Worm (Caenorhabditis elegans) whole organism, mixed stage, embryonic: ENCODE data around the gene ZK643.2.

Experiments used
- M03D4.4 ChIP-seq: sonication (generic microtip); optimal IDR thresholded peaks from 2 replicates; lab custom pipeline; 2017; ENCODE audit warnings: mild to moderate bottlenecking, missing genetic modification characterization, missing compliant biosample characterization
- bed-3 ChIP-seq: fragments of 200-800 bp; sonication (Bioruptor generic); optimal IDR thresholded peaks from 3 replicates; lab custom pipeline; 2018; ENCODE audit warnings: mild to moderate bottlenecking, missing genetic modification characterization, moderate library complexity, missing compliant biosample characterization
- blmp-1 ChIP-seq: fragments of 150-350 bp; optimal IDR thresholded peaks from 2 replicates; lab custom pipeline; 2014; ENCODE audit warnings: missing biosample characterization, missing genetic modification characterization
- ceh-39 ChIP-seq: fragments of 150-350 bp; optimal IDR thresholded peaks from 2 replicates; lab custom pipeline; 2014; ENCODE audit warnings: missing biosample characterization, missing genetic modification characterization
- ceh-43 ChIP-seq: fragments of 200-800 bp; sonication (Bioruptor generic); optimal IDR thresholded peaks from 2 replicates; lab custom pipeline; 2018; ENCODE audit warnings: mild to moderate bottlenecking, missing genetic modification characterization, moderate library complexity, missing compliant biosample characterization
- ceh-83 ChIP-seq: fragments of 200-800 bp; sonication (Bioruptor generic); optimal IDR thresholded peaks from 2 replicates; lab custom pipeline; 2018; ENCODE audit warnings: mild to moderate bottlenecking, missing genetic modification characterization, missing compliant biosample characterization
- ces-1 ChIP-seq: fragments of 150-350 bp; optimal IDR thresholded peaks from 2 replicates; lab custom pipeline; 2014; ENCODE audit warnings: missing biosample characterization, missing genetic modification reagents, missing genetic modification characterization
- cnd-1 ChIP-seq: fragments of 200-800 bp; sonication (Bioruptor generic); optimal IDR thresholded peaks from 2 replicates; lab custom pipeline; 2018; ENCODE audit warnings: mild to moderate bottlenecking, missing genetic modification characterization, missing compliant biosample characterization
- drap-1 ChIP-seq: fragments of 200-800 bp; sonication (Bioruptor generic); optimal IDR thresholded peaks from 3 replicates; lab custom pipeline; 2018; ENCODE audit warnings: mild to moderate bottlenecking, missing genetic modification characterization, missing compliant biosample characterization
- elt-3 ChIP-seq: fragments of 150-350 bp; optimal IDR thresholded peaks from 2 replicates; lab custom pipeline; 2014; ENCODE audit warnings: missing biosample characterization, missing genetic modification characterization
- ham-2 ChIP-seq: fragments of 200-800 bp; sonication (Bioruptor generic); optimal IDR thresholded peaks from 2 replicates; lab custom pipeline; 2018; ENCODE audit warnings: mild to moderate bottlenecking, missing genetic modification characterization, missing compliant biosample characterization
- lin-13 ChIP-seq: fragments of 150-350 bp; optimal IDR thresholded peaks from 2 replicates; lab custom pipeline; 2014; ENCODE audit warnings: missing biosample characterization, missing genetic modification characterization
- lin-32 ChIP-seq: fragments of 200-800 bp; sonication (Bioruptor generic); optimal IDR thresholded peaks from 2 replicates; lab custom pipeline; 2018; ENCODE audit warnings: mild to moderate bottlenecking, missing genetic modification characterization, missing compliant biosample characterization
- lsy-2 ChIP-seq: fragments of 150-350 bp; optimal IDR thresholded peaks from 2 replicates; lab custom pipeline; 2014; ENCODE audit warnings: missing biosample characterization, missing genetic modification characterization
- mab-5 ChIP-seq: fragments of 150-350 bp; optimal IDR thresholded peaks from 2 replicates; lab custom pipeline; 2014; ENCODE audit warnings: missing biosample characterization, missing genetic modification characterization
- mep-1 ChIP-seq: fragments of 150-350 bp; optimal IDR thresholded peaks from 2 replicates; lab custom pipeline; 2017; ENCODE audit warnings: missing biosample characterization, missing genetic modification reagents, missing genetic modification characterization, inconsistent platforms
- mls-2 ChIP-seq: sonication (generic microtip); optimal IDR thresholded peaks from 2 replicates; lab custom pipeline; 2016; ENCODE audit warnings: mild to moderate bottlenecking, missing genetic modification characterization, moderate library complexity, missing compliant biosample characterization
- nhr-12 ChIP-seq: fragments of 150-350 bp; optimal IDR thresholded peaks from 2 replicates; lab custom pipeline; 2014; ENCODE audit warnings: missing biosample characterization, missing genetic modification characterization
- nhr-237 ChIP-seq: fragments of 150-350 bp; optimal IDR thresholded peaks from 2 replicates; lab custom pipeline; 2014; ENCODE audit warnings: missing biosample characterization, missing genetic modification characterization
- nhr-28 ChIP-seq: fragments of 150-350 bp; optimal IDR thresholded peaks from 2 replicates; lab custom pipeline; 2014; ENCODE audit warnings: missing biosample characterization, missing genetic modification characterization
- nhr-76 ChIP-seq: sonication (generic microtip); optimal IDR thresholded peaks from 2 replicates; lab custom pipeline; 2017; ENCODE audit warnings: missing biosample characterization, missing genetic modification characterization
- pha-4 ChIP-seq: fragments of 150-350 bp; optimal IDR thresholded peaks from 2 replicates; lab custom pipeline; 2018; ENCODE audit warnings: missing biosample characterization, missing genetic modification reagents, missing genetic modification characterization
- sem-2 ChIP-seq: fragments of 200-800 bp; sonication (Bioruptor generic); optimal IDR thresholded peaks from 2 replicates; lab custom pipeline; 2018; ENCODE audit warnings: mild to moderate bottlenecking, missing genetic modification characterization, missing compliant biosample characterization
- snpc-4 ChIP-seq: fragments of 150-350 bp; optimal IDR thresholded peaks from 2 replicates; lab custom pipeline; 2014; ENCODE audit warnings: missing biosample characterization, missing genetic modification characterization
- sptf-1 ChIP-seq: sonication (generic microtip); optimal IDR thresholded peaks from 2 replicates; lab custom pipeline; 2017; ENCODE audit warnings: mild to moderate bottlenecking, missing genetic modification characterization, moderate library complexity, missing compliant biosample characterization
- tbx-8 ChIP-seq: fragments of 200-800 bp; sonication (Bioruptor generic); optimal IDR thresholded peaks from 2 replicates; lab custom pipeline; 2018; ENCODE audit warnings: mild to moderate bottlenecking, missing genetic modification characterization, moderate library complexity, missing compliant biosample characterization
- unc-120 ChIP-seq: sonication (generic microtip); optimal IDR thresholded peaks from 2 replicates; lab custom pipeline; 2017; ENCODE audit warnings: missing genetic modification characterization, missing compliant biosample characterization; ENCODE audit not compliant: poor library complexity, severe bottlenecking
- unc-39 ChIP-seq: fragments of 150-350 bp; optimal IDR thresholded peaks from 2 replicates; lab custom pipeline; 2014; ENCODE audit warnings: missing biosample characterization, missing genetic modification characterization
- unc-62 ChIP-seq: fragments of 150-350 bp; optimal IDR thresholded peaks from 2 replicates; lab custom pipeline; 2014; ENCODE audit warnings: missing biosample characterization, missing genetic modification reagents, missing genetic modification characterization
- zip-8 ChIP-seq: fragments of 150-350 bp; optimal IDR thresholded peaks from 2 replicates; lab custom pipeline; 2014; ENCODE audit warnings: missing biosample characterization, missing genetic modification characterization
- ztf-11 ChIP-seq: fragments of 150-350 bp; optimal IDR thresholded peaks from 2 replicates; lab custom pipeline; 2014; ENCODE audit warnings: missing biosample characterization, missing genetic modification characterization

Gene ZK643.2

ce11 chrIII:8956146-8956646 is at the start of gene ZK643.2, which contains the start of gene ZK643.5:
Gene ZK643.2 (plus strand): TSS chrIII:8956540.
Gene ZK643.5 (minus strand): TSS chrIII:8956196.
- no peak for TF ChIP-seq M03D4.4
- TF ChIP-seq lin-32 (GFP tag; lab: Kevin White, UChicago) = no peak
- peak; percentile 97 for TF ChIP-seq ceh-39 (tag; lab: Kevin White, UChicago)
- peak; percentile 15 for TF ChIP-seq pha-4 (tag; lab: Kevin White, UChicago)
- peak; percentile 94 for TF ChIP-seq lsy-2 (tag; lab: Kevin White, UChicago)
- TF ChIP-seq cnd-1 (tag; lab: Kevin White, UChicago) = no peak
- peak; percentile 69 for TF ChIP-seq mep-1
- TF ChIP-seq ces-1 = peak; percentile 64
- TF ChIP-seq lin-13 (tag; lab: Kevin White, UChicago) = peak; percentile 23
- no peak for TF ChIP-seq sem-2 (GFP tag; lab: Kevin White, UChicago)
- TF ChIP-seq mls-2 (tag; lab: Kevin White, UChicago) = no peak
- no peak for TF ChIP-seq ham-2

ce11 chrIII:8910139-8910538 is 46.2 kb upstream of the ZK643.2 start:
- no peak for TF ChIP-seq unc-62 (GFP tag; lab: Kevin White, UChicago)
- no peak for TF ChIP-seq sem-2 (GFP tag; lab: Kevin White, UChicago)
- no peak for TF ChIP-seq ceh-43 (GFP tag; lab: Kevin White, UChicago)
- no peak for TF ChIP-seq unc-39 (tag; lab: Kevin White, UChicago)
- TF ChIP-seq, all 35 proteins: peak for 0

DNA sequence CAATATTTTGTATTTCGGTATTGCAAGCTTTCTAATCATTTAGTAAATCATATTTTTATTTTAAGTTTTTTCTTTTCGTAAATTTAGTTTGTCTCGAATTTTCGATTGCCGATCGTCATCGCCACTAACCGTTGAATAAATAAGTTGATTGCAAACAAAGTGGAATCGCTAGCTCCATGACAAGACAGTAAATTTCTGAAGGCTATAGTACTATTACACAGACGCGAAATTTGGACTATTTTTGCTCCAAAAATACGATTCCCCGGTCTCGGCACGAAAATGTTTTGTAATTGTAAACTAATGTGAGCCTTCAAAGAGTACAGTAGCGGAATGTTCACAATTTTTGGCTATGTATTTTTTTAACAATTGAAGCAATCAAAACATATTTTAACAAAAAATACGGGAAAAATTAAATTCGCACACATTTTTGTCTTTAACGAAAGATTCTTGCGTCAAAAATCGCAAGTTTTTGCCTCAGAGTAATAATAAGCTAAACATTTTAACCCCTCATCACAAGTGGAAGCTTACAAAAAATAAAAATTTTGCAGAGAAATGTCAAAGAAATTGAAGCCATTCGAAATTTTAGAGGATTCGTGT is 44.6 kb upstream of the ZK643.2 start, which contains the start of gene tpk-1:
Gene tpk-1, plus strand, starts transcription at position 547 of the 597 bp plus-strand sequence.
- TF ChIP-seq nhr-28 (tag; lab: Kevin White, UChicago) = no peak
- TF ChIP-seq lin-13 (tag; lab: Kevin White, UChicago) = no peak
- no peak for TF ChIP-seq snpc-4 (tag; lab: Kevin White, UChicago)
- no peak for TF ChIP-seq ceh-43 (GFP tag; lab: Kevin White, UChicago)
- TF ChIP-seq lin-32 (GFP tag; lab: Kevin White, UChicago) = no peak

DNA sequence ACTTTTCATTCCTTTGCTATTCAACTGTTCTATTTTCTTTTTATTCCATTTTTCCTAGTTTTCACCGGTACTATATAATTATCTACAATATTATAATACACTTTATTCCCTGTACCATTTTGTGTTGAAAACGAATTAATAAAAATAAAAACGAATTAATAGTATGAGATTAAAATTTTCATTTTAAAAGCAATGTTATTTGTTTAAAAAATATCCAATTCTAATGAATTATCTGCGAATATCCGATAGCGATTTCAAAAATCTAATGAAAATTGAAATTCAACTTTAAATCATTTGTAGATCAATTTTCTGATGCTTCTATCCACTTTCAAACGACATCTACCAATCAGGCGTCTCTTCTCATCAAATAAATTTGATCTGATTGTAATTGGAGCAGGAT is 42.9 kb upstream of the ZK643.2 start, which contains the start of gene trxr-2:
Gene trxr-2, plus strand, starts transcription at position 301 of the 400 bp plus-strand sequence.
- TF ChIP-seq ceh-83 (GFP tag; lab: Kevin White, UChicago) (no peak), lin-32 (GFP tag; lab: Kevin White, UChicago) (no peak), ceh-43 (GFP tag; lab: Kevin White, UChicago) (no peak), drap-1 (GFP tag; lab: Kevin White, UChicago) (no peak), pha-4 (tag; lab: Kevin White, UChicago) (no peak), tbx-8 (GFP tag; lab: Kevin White, UChicago) (no peak), zip-8 (no peak), snpc-4 (tag; lab: Kevin White, UChicago) (no peak), ztf-11 (no peak), mab-5 (tag; lab: Kevin White, UChicago) (no peak), nhr-237 (tag; lab: Kevin White, UChicago) (no peak), nhr-28 (tag; lab: Kevin White, UChicago) (no peak), lin-13 (tag; lab: Kevin White, UChicago) (no peak), unc-39 (tag; lab: Kevin White, UChicago) (no peak)

- TF ChIP-seq lin-13 (tag; lab: Kevin White, UChicago) (no peak), bed-3 (GFP tag; lab: Kevin White, UChicago) (no peak), elt-3 (tag; lab: Kevin White, UChicago) (no peak), mls-2 (tag; lab: Kevin White, UChicago) (no peak), mab-5 (tag; lab: Kevin White, UChicago) (no peak)
Measured at ce11 chrIII:8917879-8918381, 38.4 kb upstream of the ZK643.2 start, which contains the start of gene cdc-25.3. Gene cdc-25.3 (minus strand): TSS chrIII:8917929.

DNA sequence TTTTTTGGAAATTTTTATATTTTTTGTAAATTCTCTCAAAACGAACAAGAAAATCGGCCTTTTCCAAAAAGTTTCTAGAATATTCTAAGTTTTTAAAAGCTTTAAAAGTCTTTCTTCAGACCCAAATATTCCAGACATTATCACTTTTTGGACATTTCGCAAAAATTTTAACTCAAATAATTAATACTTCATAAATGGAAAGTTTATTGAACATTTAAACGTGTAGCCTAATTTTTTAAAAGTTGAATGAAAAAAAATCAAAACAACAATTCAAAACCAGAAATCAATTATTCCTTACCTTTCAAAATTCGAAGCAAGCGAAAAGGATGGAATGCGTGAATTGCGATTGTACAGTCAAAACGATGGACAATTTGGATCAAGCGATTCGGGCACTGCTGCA is 36.6 kb upstream of the ZK643.2 start, which contains the start of gene ZK637.15:
Gene ZK637.15, plus strand, starts transcription at position 301 of the 400 bp plus-strand sequence.
- TF ChIP-seq blmp-1 (tag; lab: Kevin White, UChicago) = no peak
- TF ChIP-seq sptf-1 (tag; lab: Kevin White, UChicago) = no peak
- TF ChIP-seq unc-39 (tag; lab: Kevin White, UChicago) = no peak
- TF ChIP-seq unc-62 (GFP tag; lab: Kevin White, UChicago) = no peak
- TF ChIP-seq nhr-76 (tag; lab: Kevin White, UChicago) = no peak
- TF ChIP-seq mep-1 = no peak
- no peak for TF ChIP-seq ces-1
- no peak for TF ChIP-seq M03D4.4
- no peak for TF ChIP-seq mls-2 (tag; lab: Kevin White, UChicago)
- no peak for TF ChIP-seq unc-120 (tag; lab: Kevin White, UChicago)
- no peak for TF ChIP-seq sem-2 (GFP tag; lab: Kevin White, UChicago)
- no peak for TF ChIP-seq ceh-39 (tag; lab: Kevin White, UChicago)
- TF ChIP-seq tbx-8 (GFP tag; lab: Kevin White, UChicago) = no peak
- TF ChIP-seq cnd-1 (tag; lab: Kevin White, UChicago) = no peak
- TF ChIP-seq nhr-12 (tag; lab: Kevin White, UChicago) = no peak
- TF ChIP-seq ham-2 = no peak
- TF ChIP-seq lsy-2 (tag; lab: Kevin White, UChicago) = no peak
